Fruit fly (Drosophila melanogaster) S2 (cell line): ENCODE results near the gene Doc2.

Source experiments
- CG8478 ChIP-seq: fragments of >200 bp; optimal IDR thresholded peaks from 2 replicates; lab custom pipeline; 2018
- CTCF ChIP-seq, 2 experiments: fragments of >200 bp; optimal IDR thresholded peaks; 2 replicates each; lab custom pipeline; 2018

The Doc2 gene

DNA sequence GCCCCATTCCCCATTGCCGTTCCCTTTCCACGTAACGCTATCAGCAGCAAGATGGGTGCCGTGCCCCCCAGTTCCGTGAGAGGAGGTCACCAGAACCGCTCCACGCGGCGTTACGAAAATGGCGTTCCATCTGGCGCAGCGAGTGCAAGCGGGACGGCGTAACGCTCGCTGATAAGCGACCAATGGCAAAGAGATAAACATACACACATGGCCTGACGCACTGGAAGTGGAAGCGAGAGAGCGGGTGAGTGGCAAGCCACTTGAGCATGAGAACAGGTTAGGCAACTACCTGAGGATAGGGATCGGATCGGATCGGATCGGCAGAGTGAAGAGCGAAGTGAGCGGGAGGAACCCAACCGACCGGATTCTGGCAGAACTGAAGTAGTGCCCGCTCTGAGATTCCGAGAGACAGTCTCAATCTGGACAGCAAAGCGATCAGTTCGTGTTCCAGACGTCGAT, 14.2 kb downstream of the Doc2 start, which contains the start of gene Doc3:
TSS of gene Doc3 (plus strand) at position 409 of the 459 bp plus-strand sequence.
- TF ChIP-seq CG8478 (lab: Kevin White, UChicago): no peak
- TF ChIP-seq CTCF (optimal IDR thresholded peaks at IDR 0.05; lab: Kevin White, UChicago): peak in 1 of 2 experiments; percentile 24

DNA sequence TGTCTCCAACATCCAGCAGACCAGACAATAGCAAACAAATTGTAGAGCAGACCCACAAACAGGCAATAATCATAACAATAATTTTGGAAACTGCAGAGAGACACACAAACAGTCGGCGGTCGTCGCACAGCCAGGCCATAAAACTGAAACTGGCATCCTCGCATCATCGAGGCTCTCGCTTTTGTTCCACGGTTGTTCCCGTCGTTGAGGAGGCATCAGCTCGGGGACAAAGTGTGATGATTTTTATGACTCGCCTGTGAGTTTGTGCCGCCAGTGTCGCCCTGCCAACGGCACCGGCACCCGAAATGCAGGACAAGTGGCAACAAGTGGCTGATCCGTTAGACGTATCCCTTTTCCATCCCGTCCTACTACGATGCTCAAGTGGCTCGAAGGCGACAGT, 15.7 kb downstream of the Doc2 start:
- no peak for TF ChIP-seq CG8478 (lab: Kevin White, UChicago)
- TF ChIP-seq CTCF (optimal IDR thresholded peaks at IDR 0.05; lab: Kevin White, UChicago): no peak

DNA sequence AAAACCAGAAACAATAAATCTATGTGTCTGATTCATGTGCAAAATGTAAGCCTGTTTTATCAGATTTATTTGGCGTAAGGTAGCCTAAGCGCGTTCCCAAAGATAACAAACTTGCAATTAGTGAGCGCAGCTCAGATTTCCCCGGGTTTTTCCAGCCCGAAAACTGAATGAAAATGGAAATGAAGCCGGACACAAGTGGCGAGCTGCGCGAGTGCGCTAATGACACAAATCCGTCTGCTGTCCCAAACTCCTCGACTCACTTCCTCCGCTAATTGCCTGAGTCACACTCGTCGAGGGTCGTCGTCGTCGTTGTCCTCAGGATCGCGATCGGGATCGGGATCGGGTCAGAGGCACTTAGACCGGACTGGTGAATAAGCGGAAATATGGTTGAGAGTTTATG, 16.5 kb downstream of the Doc2 start:
- TF ChIP-seq CG8478 (lab: Kevin White, UChicago) (no peak), CTCF (optimal IDR thresholded peaks at IDR 0.05; lab: Kevin White, UChicago) (no peak)

DNA sequence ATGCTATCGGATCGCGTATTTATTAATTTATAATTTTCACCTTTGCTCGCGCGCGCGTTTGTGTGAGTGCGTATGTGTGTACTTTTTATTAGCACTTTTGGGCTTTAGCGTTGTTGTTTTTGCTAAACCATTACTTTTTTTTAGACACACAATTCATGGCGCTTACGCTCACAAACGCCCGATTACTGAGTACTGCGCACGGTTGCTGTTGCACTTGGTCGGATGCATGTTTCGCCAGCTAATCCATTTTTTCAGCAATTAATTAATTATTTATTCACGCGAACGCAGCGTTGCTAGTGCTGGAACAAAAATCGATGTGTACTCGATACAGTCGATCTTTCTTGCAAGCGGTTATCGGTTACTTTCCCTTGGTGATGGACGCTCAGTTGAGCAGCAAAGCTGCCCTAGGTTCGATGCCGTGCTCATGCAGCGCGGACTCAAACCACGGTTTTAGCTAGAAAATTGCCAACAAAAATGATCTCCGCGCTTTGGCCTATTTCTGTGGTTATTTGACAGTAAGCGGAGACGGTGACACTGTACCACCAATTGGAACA, 21.3 kb downstream of the Doc2 start, which contains the start of the genes smg and CG5087:
TSS of gene smg (minus strand) at position 304 of the 554 bp plus-strand sequence.
TSS of gene CG5087 (plus strand) at position 499 of the 554 bp plus-strand sequence.
- TF ChIP-seq CG8478 (lab: Kevin White, UChicago) (no peak), CTCF (optimal IDR thresholded peaks at IDR 0.05; lab: Kevin White, UChicago) (peak; percentile 70 to 78)

DNA sequence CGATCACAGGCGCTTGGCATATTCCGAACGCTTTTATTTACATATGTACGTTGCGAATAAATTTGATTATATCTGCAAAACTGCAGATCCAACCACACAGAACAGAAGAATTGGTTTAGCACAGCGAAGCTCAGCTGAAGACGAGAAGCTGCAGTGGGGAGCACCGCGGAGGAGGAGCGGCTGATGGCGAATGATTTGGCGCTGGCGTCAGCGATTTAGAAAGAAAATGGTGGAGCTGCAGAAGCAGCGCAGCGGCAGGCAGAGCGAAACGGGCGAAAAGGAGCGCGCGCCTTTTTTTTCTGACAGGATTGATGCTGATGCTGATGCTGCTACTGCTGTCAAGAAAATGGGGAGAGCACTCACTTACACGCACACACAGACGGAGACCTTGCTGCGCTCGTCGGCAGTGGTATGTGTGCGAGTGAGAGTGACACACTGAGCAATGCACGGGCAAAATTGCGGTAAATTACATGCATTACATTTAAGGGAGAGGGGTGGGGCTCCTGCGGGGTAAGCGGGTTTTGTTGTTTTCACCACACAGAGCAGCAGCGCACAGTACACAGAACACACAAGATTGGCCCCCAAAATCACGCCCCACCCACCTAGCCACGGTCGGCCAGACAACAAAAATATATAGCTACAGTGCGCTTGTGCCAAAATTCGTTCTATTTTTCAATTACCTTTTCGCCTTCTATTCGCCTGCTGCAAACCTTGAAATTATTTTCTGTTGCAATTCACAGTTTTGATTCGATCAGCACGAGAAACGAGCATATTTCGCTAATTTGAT, 22.0 kb downstream of the Doc2 start:
- TF ChIP-seq CG8478 (lab: Kevin White, UChicago) (no peak), CTCF (optimal IDR thresholded peaks at IDR 0.05; lab: Kevin White, UChicago) (no peak)

DNA sequence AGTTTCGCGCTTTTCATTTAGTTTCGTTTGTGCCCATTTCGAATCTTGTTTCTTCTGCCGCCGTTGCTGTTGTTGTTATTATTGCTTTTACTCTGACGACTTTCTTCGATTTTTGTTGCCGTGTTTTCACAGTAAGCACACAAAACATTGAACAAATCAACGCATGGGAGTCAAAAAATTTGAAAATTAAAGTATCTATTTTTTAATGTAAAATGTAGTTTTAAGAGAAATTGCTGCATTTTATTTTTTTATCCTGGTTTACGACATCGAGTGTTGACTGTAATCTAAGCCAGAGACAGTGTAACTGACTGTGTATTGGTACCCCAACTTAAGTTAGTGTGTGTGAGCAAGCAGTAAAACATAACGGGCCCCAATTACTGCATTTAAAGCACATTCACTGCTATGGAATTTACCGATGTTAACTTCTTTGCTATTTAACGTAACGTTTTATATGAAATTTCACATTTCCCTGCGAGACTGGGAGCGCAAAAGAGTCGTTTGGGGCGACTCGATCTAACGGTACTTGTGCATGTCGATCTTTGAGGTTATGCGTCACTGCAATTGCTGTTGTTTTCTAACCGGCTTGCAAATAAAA, 22.8 kb downstream of the Doc2 start:
- TF ChIP-seq CG8478 (lab: Kevin White, UChicago) (no peak), CTCF (optimal IDR thresholded peaks at IDR 0.05; lab: Kevin White, UChicago) (no peak)

DNA sequence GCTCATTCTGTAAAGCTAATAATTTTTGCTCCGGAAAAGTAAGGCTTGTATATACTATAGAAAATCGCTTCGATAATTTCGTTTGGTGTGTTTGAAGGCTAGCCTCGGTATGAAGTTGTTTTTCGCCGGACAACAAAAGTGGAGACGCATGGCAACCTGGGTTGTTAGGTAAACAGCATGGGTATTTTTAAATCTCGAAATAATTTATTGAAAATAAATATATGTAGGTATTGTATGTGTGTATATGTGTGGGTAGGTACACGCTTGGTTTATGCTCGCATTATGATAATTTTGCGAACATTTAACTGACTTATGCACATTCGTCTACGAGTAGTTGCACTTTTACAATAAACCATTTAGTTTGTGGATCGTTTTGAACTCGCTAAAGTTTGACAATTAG, 28.9 kb downstream of the Doc2 start, which contains the start of gene CG5280:
TSS of gene CG5280 (minus strand) at position 101 of the 400 bp plus-strand sequence.
- TF ChIP-seq CG8478 (lab: Kevin White, UChicago): no peak
- TF ChIP-seq CTCF (optimal IDR thresholded peaks at IDR 0.05; lab: Kevin White, UChicago): no peak

DNA sequence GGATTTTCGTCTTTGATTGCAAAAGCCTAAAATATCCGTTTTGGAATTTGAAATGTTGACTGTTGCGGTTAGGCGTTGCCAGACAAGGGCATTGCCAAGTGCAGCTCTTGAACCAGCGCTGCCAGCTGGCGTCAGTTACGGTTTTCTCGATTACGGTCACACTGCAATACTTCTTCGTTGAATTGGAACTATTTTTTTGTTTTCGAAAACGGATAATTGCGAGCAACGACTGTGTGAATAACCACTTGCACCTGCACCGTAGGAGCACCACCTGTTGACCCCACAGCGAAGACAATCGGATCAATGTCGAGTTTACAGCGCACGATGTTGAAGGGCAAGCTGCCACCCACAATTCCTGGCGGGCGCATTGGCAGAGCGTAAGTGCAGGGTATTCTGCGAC, 32.5 kb downstream of the Doc2 start, which contains the start of gene CG5068:
TSS of gene CG5068 (plus strand) at position 129 of the 400 bp plus-strand sequence.
- TF ChIP-seq CTCF (optimal IDR thresholded peaks at IDR 0.05; lab: Kevin White, UChicago) (peak in 1 of 2 experiments; percentile 47), CG8478 (lab: Kevin White, UChicago) (no peak)

DNA sequence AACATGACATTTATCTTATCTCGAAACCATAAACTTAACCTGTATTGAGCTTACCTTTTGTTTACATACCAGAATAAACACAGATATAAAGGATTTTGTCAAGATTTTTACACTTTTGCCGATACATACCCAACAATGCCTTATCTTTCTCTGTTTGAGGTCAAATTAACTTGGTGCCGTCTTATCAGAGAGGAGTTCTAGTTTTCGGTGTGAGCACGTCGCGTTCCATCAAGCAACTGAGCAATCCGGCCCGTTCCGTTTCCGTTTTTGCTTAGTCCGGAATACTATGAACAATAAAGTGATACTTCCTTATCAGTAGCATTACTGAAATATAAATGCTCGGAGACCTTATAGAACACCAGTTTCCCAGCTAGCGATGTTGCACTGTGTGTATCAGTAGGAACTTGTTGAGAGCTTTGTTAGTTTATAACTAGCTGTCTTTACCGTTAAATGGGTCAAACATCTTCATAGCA, 33.2 kb downstream of the Doc2 start, which contains the start of gene Galk:
TSS of gene Galk (minus strand) at position 244 of the 473 bp plus-strand sequence.
- TF ChIP-seq CG8478 (lab: Kevin White, UChicago) (no peak), CTCF (optimal IDR thresholded peaks at IDR 0.05; lab: Kevin White, UChicago) (no peak)

DNA sequence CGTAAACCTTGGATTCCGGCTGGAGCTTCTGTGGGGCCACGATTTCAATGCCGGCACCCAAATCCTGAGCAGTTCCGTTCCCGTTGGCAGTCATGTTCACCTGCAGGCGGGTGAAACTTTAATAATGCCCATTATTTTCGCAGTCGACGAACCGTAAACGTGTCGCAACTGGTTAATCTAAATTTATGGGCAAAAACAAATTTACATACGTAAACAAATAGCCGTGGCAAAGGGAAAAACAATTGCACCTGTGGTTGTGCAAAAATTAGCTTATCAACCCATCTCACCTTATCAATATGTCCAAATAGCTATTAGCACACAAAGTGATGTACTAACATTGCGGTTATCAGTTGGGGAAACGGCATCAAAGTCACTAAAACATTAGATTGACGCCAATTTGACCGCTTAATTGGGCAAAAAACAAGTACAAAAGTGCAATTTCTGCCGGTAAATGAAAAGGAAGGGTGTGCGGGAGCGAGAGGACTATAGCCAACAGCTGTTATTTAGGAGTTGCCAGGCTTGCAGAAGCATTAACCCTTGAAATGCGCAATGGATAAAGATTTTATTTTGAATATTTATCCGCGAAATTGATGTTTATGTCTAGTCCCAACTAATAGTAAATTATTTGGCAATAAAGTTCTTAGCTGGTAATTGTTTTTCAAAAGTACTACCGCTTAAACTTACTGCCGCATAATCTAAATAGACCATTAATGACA, 33.8 kb downstream of the Doc2 start:
- no peak for TF ChIP-seq CTCF (optimal IDR thresholded peaks at IDR 0.05; lab: Kevin White, UChicago)
- TF ChIP-seq CG8478 (lab: Kevin White, UChicago): no peak

DNA sequence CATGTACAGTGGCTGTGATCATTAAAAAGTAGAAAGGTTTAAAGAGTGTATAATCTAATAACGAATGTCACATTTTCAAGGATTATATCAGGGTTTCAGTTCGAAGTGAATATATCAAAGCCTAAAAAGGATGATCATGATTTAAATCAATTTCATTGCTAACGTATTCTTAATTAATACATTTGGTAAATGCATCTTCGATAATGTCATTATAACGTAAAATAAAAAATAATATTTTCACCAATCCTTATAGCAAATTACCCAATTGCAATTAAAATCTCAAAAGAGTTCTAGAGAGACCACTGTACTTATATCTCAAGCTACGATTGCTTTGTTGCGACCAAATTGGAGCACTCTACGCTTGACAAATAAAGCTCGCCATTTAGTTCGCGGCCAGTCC, 37.0 kb downstream of the Doc2 start:
- TF ChIP-seq CG8478 (lab: Kevin White, UChicago) (no peak), CTCF (optimal IDR thresholded peaks at IDR 0.05; lab: Kevin White, UChicago) (no peak)

DNA sequence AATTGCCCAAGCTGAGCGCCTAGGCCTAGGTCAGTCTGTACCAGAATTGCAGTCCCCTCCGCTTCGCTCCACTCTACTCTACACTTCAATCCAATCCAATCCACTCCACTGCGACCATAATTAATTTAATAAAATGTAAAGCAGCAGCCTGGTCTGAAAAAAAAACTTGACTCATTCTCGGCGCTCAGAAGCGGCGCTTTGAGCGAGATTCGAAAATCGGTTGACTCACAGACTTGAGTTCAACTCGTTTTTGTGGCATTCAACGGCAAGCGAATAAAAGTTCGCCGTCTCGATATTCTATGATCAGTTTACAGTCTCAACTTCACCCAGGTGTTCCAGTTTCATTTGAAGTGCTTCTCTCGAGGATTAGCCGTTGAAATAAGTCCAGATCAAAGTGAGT, 37.6 kb downstream of the Doc2 start, which contains the start of gene CG13314:
TSS of gene CG13314 (plus strand) at position 301 of the 400 bp plus-strand sequence.
- no peak for TF ChIP-seq CTCF (optimal IDR thresholded peaks at IDR 0.05; lab: Kevin White, UChicago)

DNA sequence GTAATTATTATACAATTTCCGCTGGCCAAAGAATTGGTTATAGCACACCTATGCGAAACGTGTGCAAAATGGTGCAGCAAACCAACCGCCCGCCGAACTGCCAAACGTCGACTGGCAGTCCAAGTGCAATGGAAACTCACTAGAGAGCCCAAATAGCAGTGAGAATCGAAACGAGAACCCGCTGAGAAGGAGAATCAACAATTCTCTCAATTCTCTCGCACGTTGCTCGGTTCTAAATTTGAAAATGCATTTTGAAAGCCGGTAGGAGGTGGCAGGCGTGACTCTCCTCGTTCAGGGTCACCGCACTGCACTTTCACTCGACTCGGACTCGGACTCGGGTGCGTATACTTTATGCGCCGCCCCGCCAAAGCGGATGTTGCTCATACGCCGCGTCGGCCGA, 39.3 kb downstream of the Doc2 start, which contains the start of gene CG5644:
TSS of gene CG5644 (minus strand) at position 101 of the 400 bp plus-strand sequence.
- TF ChIP-seq CTCF (optimal IDR thresholded peaks at IDR 0.05; lab: Kevin White, UChicago): no peak
- no peak for TF ChIP-seq CG8478 (lab: Kevin White, UChicago)
